Fruit fly (Drosophila melanogaster) whole organism, embryonic: ENCODE results near the gene r-cup.

Experiments
- ATbp ChIP-seq: fragments of 200-800 bp; sonication (Bioruptor generic); optimal IDR thresholded peaks from 2 replicates; lab custom pipeline; 2017; ENCODE audit warnings: missing biosample characterization, mild to moderate bottlenecking, missing genetic modification characterization, missing genetic modification reagents
- Awh ChIP-seq: fragments of 200-800 bp; sonication (Bioruptor generic); IDR thresholded peaks from 2 replicates; pipeline ENCODE4, ENCODE4 v1.3.6; 2022; ENCODE audit warnings: missing biosample characterization, missing genetic modification characterization
- CG10147 ChIP-seq: fragments of 200-800 bp; sonication (Bioruptor generic); optimal IDR thresholded peaks from 2 replicates; lab custom pipeline; 2019; ENCODE audit warnings: missing biosample characterization, mild to moderate bottlenecking, missing genetic modification characterization, moderate library complexity
- CG11696 ChIP-seq: fragments of 200-800 bp; sonication (Bioruptor generic); IDR thresholded peaks from 2 replicates; pipeline ENCODE4 v1.3.6; 2022; ENCODE audit warnings: missing biosample characterization, missing genetic modification characterization
- CG12769 ChIP-seq: fragments of 200-800 bp; sonication (Bioruptor generic); optimal IDR thresholded peaks from 2 replicates; lab custom pipeline; 2019; ENCODE audit warnings: missing biosample characterization, mild to moderate bottlenecking, missing genetic modification characterization, moderate library complexity
- CG14710 ChIP-seq: fragments of 200-800 bp; sonication (Bioruptor generic); optimal IDR thresholded peaks from 3 replicates; lab custom pipeline; 2019; ENCODE audit warnings: missing biosample characterization, mild to moderate bottlenecking, missing genetic modification characterization, moderate library complexity
- CG15073 ChIP-seq: fragments of 200-800 bp; sonication (Bioruptor generic); optimal IDR thresholded peaks from 2 replicates; lab custom pipeline; 2016; ENCODE audit warnings: missing biosample characterization, missing genetic modification characterization
- CG17802 ChIP-seq: fragments of 200-800 bp; sonication (Bioruptor generic); optimal IDR thresholded peaks from 2 replicates; lab custom pipeline; 2018; ENCODE audit warnings: missing biosample characterization, mild to moderate bottlenecking, missing genetic modification characterization, moderate library complexity
- CG30403 ChIP-seq: fragments of 200-800 bp; sonication (Bioruptor generic); optimal IDR thresholded peaks from 3 replicates; lab custom pipeline; 2016; ENCODE audit warnings: missing biosample characterization, missing genetic modification characterization
- CG3163 ChIP-seq: fragments of 200-800 bp; sonication (Bioruptor generic); optimal IDR thresholded peaks from 3 replicates; lab custom pipeline; 2016; ENCODE audit warnings: missing biosample characterization, missing genetic modification characterization
- CG5245 ChIP-seq: fragments of 200-800 bp; sonication (Bioruptor generic); optimal IDR thresholded peaks from 3 replicates; lab custom pipeline; 2016; ENCODE audit warnings: missing biosample characterization, missing genetic modification characterization
- CG7556 ChIP-seq: fragments of 200-800 bp; sonication (Bioruptor generic); optimal IDR thresholded peaks from 2 replicates; lab custom pipeline; 2017; ENCODE audit warnings: missing biosample characterization, mild to moderate bottlenecking, missing genetic modification characterization
- CG8290 ChIP-seq, 3 experiments: fragments of 200-800 bp; sonication (Bioruptor generic); optimal IDR thresholded peaks; 2 replicates each; lab custom pipeline; 2016 to 2019; ENCODE audit warnings: missing biosample characterization in 3 of 3, missing genetic modification characterization in 3 of 3, mild to moderate bottlenecking in 2 of 3, moderate library complexity in 1 of 3
- CG9437 ChIP-seq: fragments of 200-800 bp; sonication (Bioruptor generic); optimal IDR thresholded peaks from 2 replicates; lab custom pipeline; 2018; ENCODE audit warnings: missing biosample characterization, mild to moderate bottlenecking, missing genetic modification characterization
- CTCF ChIP-seq: fragments of 200-800 bp; sonication (Bioruptor generic); optimal IDR thresholded peaks from 2 replicates; lab custom pipeline; 2017; ENCODE audit warnings: missing biosample characterization, mild to moderate bottlenecking, missing genetic modification characterization, moderate library complexity
- Doc2 ChIP-seq: fragments of 200-800 bp; sonication (Bioruptor generic); IDR thresholded peaks from 2 replicates; pipeline ENCODE4 v1.3.6; 2022; ENCODE audit warnings: missing biosample characterization, missing genetic modification characterization
- Dp ChIP-seq: fragments of 200-800 bp; sonication (Bioruptor generic); optimal IDR thresholded peaks from 2 replicates; lab custom pipeline; 2018; ENCODE audit warnings: missing biosample characterization, mild to moderate bottlenecking, missing genetic modification characterization, moderate library complexity
- E2f2 ChIP-seq: fragments of 200-800 bp; sonication (Bioruptor generic); IDR thresholded peaks from 2 replicates; pipeline ENCODE4 v1.3.6; 2022; ENCODE audit warnings: missing biosample characterization, missing genetic modification characterization
- Fer2 ChIP-seq: fragments of 200-800 bp; sonication (Bioruptor generic); optimal IDR thresholded peaks from 2 replicates; lab custom pipeline; 2018; ENCODE audit warnings: missing biosample characterization, mild to moderate bottlenecking, missing genetic modification characterization, moderate library complexity
- Fer3 ChIP-seq: fragments of 200-800 bp; sonication (Bioruptor generic); optimal IDR thresholded peaks from 2 replicates; lab custom pipeline; 2018; ENCODE audit warnings: missing biosample characterization, mild to moderate bottlenecking, missing genetic modification characterization, moderate library complexity
- GATAe ChIP-seq: fragments of 200-800 bp; sonication (Bioruptor generic); conservative IDR thresholded peaks from 2 replicates; pipeline ENCODE4 v1.3.6; 2022; ENCODE audit warnings: missing biosample characterization, missing genetic modification characterization
- Hey ChIP-seq: fragments of 200-800 bp; sonication (Bioruptor generic); optimal IDR thresholded peaks from 3 replicates; lab custom pipeline; 2018; ENCODE audit warnings: missing biosample characterization, mild to moderate bottlenecking, missing genetic modification characterization
- Hmx ChIP-seq: fragments of 200-800 bp; sonication (Bioruptor generic); optimal IDR thresholded peaks from 2 replicates; lab custom pipeline; 2016; ENCODE audit warnings: missing biosample characterization, missing genetic modification characterization
- NK7.1 ChIP-seq: fragments of 200-800 bp; sonication (Bioruptor generic); optimal IDR thresholded peaks from 3 replicates; lab custom pipeline; 2016; ENCODE audit warnings: missing biosample characterization, missing genetic modification characterization
- Nf-YB ChIP-seq: fragments of 200-800 bp; sonication (Bioruptor generic); optimal IDR thresholded peaks from 3 replicates; lab custom pipeline; 2019; ENCODE audit warnings: missing biosample characterization, mild to moderate bottlenecking, missing genetic modification characterization, moderate library complexity
- Oaz ChIP-seq: fragments of 200-800 bp; sonication (Bioruptor generic); IDR thresholded peaks from 2 replicates; pipeline ENCODE4 v1.3.6; 2022; ENCODE audit warnings: missing biosample characterization, missing genetic modification characterization
- Spps ChIP-seq: fragments of 200-800 bp; sonication (Bioruptor generic); optimal IDR thresholded peaks from 2 replicates; lab custom pipeline; 2018; ENCODE audit warnings: missing biosample characterization, mild to moderate bottlenecking, missing genetic modification characterization
- Ssrp ChIP-seq: fragments of 200-800 bp; sonication (Bioruptor generic); optimal IDR thresholded peaks from 2 replicates; lab custom pipeline; 2018; ENCODE audit warnings: missing biosample characterization, mild to moderate bottlenecking, missing genetic modification characterization, moderate library complexity
- Stat92E ChIP-seq, 3 experiments: fragments of >200 bp in 2 of 3; fragments of 200-800 bp in 1 of 3; sonication (Bioruptor generic) in 1 of 3; optimal IDR thresholded peaks; 2 replicates each; lab custom pipeline; 2017 to 2019; ENCODE audit warnings: missing biosample characterization in 3 of 3, missing genetic modification characterization in 3 of 3, mild to moderate bottlenecking in 1 of 3, moderate library complexity in 1 of 3
- ap ChIP-seq: fragments of 200-800 bp; sonication (Bioruptor generic); IDR thresholded peaks from 2 replicates; pipeline ENCODE4 v1.3.6; 2022; ENCODE audit warnings: missing biosample characterization, missing genetic modification characterization
- ara ChIP-seq: fragments of 200-800 bp; sonication (Bioruptor generic); IDR thresholded peaks from 2 replicates; pipeline ENCODE4 v1.3.6; 2022; ENCODE audit warnings: missing biosample characterization, missing genetic modification characterization
- ato ChIP-seq: fragments of 200-800 bp; sonication (Bioruptor generic); IDR thresholded peaks from 2 replicates; pipeline ENCODE4 v1.3.6; 2022; ENCODE audit warnings: missing biosample characterization, missing genetic modification characterization; ENCODE audit not compliant: partially characterized antibody
- chif ChIP-seq, 2 experiments: fragments of 200-800 bp; sonication (Bioruptor generic); optimal IDR thresholded peaks; 3 replicates each; lab custom pipeline; 2016; ENCODE audit warnings: missing biosample characterization in 2 of 2, missing genetic modification characterization in 2 of 2
- chinmo ChIP-seq: fragments of 200-800 bp; sonication (Bioruptor generic); IDR thresholded peaks from 4 replicates; pipeline ENCODE4 v1.3.6; 2022; ENCODE audit warnings: missing biosample characterization, missing genetic modification characterization; ENCODE audit not compliant: partially characterized antibody
- cwo ChIP-seq: fragments of 200-800 bp; sonication (Bioruptor generic); optimal IDR thresholded peaks from 3 replicates; lab custom pipeline; 2017; ENCODE audit warnings: missing biosample characterization, missing genetic modification characterization, mild to moderate bottlenecking, moderate library complexity, missing genetic modification reagents
- danr ChIP-seq: fragments of 200-800 bp; sonication (Bioruptor generic); IDR thresholded peaks from 2 replicates; pipeline ENCODE4 v1.3.6; 2022; ENCODE audit warnings: missing biosample characterization, missing genetic modification characterization
- dpn ChIP-seq, 2 experiments: fragments of 200-800 bp; sonication (Bioruptor generic); optimal IDR thresholded peaks; 3 replicates each; lab custom pipeline; 2016; ENCODE audit warnings: missing biosample characterization in 2 of 2, missing genetic modification characterization in 2 of 2
- exex ChIP-seq: fragments of 200-800 bp; sonication (Bioruptor generic); optimal IDR thresholded peaks from 4 replicates; lab custom pipeline; 2018; ENCODE audit warnings: missing biosample characterization, mild to moderate bottlenecking, missing genetic modification characterization, moderate library complexity
- fd3F ChIP-seq: fragments of 200-800 bp; sonication (Bioruptor generic); optimal IDR thresholded peaks from 2 replicates; lab custom pipeline; 2018; ENCODE audit warnings: missing biosample characterization, mild to moderate bottlenecking, missing genetic modification characterization, moderate library complexity
- fd64A ChIP-seq: fragments of 200-800 bp; sonication (Bioruptor generic); optimal IDR thresholded peaks from 3 replicates; lab custom pipeline; 2018; ENCODE audit warnings: missing biosample characterization, mild to moderate bottlenecking, missing genetic modification characterization
- fru ChIP-seq: fragments of >200 bp; optimal IDR thresholded peaks from 2 replicates; lab custom pipeline; 2017
- gcm2 ChIP-seq: fragments of 200-800 bp; sonication (Bioruptor generic); optimal IDR thresholded peaks from 2 replicates; lab custom pipeline; 2016; ENCODE audit warnings: missing biosample characterization, missing genetic modification characterization
- hth ChIP-seq: fragments of >200 bp; optimal IDR thresholded peaks from 2 replicates; lab custom pipeline; 2017; ENCODE audit warnings: inconsistent platforms
- lov ChIP-seq, 2 experiments: fragments of 200-800 bp in 1 of 2; fragments of >200 bp in 1 of 2; sonication (Bioruptor generic) in 1 of 2; IDR thresholded peaks in 1 of 2; optimal IDR thresholded peaks in 1 of 2; 2 replicates in 1 of 2; 3 replicates in 1 of 2; pipeline versions ENCODE4 v1.3.6 to Lab custom; 2017 to 2022; ENCODE audit warnings: missing biosample characterization in 1 of 2, missing genetic modification characterization in 1 of 2
- p53 ChIP-seq: fragments of 200-800 bp; sonication (Bioruptor generic); optimal IDR thresholded peaks from 2 replicates; lab custom pipeline; 2016; ENCODE audit warnings: missing biosample characterization, missing genetic modification characterization
- phol ChIP-seq: fragments of 200-800 bp; sonication (Bioruptor generic); optimal IDR thresholded peaks from 3 replicates; lab custom pipeline; 2018; ENCODE audit warnings: missing biosample characterization, mild to moderate bottlenecking, missing genetic modification characterization, moderate library complexity
- rib ChIP-seq: fragments of 200-800 bp; sonication (Bioruptor generic); IDR thresholded peaks from 2 replicates; pipeline ENCODE4 v1.3.6; 2022; ENCODE audit warnings: missing biosample characterization, missing genetic modification characterization
- scrt ChIP-seq: fragments of 200-800 bp; sonication (Bioruptor generic); optimal IDR thresholded peaks from 2 replicates; lab custom pipeline; 2018; ENCODE audit warnings: missing biosample characterization, mild to moderate bottlenecking, missing genetic modification characterization, moderate library complexity
- tup ChIP-seq: fragments of 200-800 bp; sonication (Bioruptor generic); optimal IDR thresholded peaks from 2 replicates; lab custom pipeline; 2016; ENCODE audit warnings: missing biosample characterization, mild to moderate bottlenecking, missing genetic modification characterization, moderate library complexity
- wor ChIP-seq: fragments of 200-800 bp; sonication (Bioruptor generic); IDR thresholded peaks from 2 replicates; pipeline ENCODE4 v1.3.6; 2022; ENCODE audit warnings: missing biosample characterization, missing genetic modification characterization

Gene r-cup

DNA sequence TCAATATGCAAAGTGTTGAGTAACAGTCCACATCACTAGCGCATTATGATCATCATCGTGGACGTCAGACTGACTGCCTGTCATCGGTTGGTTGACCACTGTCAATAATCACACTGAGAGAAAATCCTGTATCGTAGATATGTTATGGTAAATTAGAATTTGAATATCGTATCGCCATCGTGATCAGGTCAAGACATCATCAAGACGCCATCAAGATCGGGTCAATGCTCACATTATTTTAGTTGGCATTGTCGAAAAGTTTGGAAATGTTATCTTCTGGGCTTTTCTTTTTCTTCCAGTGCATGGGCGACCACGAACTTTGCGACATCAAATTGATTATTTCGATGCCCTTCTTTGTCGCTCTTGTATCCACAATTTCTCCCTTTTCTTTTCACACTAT is 33.3 kb upstream of the r-cup start (continued):
- peak; percentile 80; the same call in 1 of the 2 replicates for TF ChIP-seq wor
- TF ChIP-seq dpn (GFP tag; optimal IDR thresholded peaks at IDR 0.05; lab: Kevin White, UChicago) = peak; percentile 91 to 94
- peak; percentile 89 for TF ChIP-seq Ssrp
- TF ChIP-seq CTCF (GFP tag; lab: Kevin White, UChicago) = no peak
- peak; percentile 80 for TF ChIP-seq p53
- TF ChIP-seq chinmo = no peak
- peak; percentile 84 for TF ChIP-seq gcm2
- TF ChIP-seq phol (tag; lab: Kevin White, UChicago) = peak; percentile 92
- TF ChIP-seq danr (GFP tag; lab: Robert Waterston, UW) = peak; percentile 53
- no peak for TF ChIP-seq fru
- peak; percentile 83 for TF ChIP-seq CG14710 (tag; lab: Kevin White, UChicago)
- peak; percentile 78 for TF ChIP-seq Spps (tag; lab: Kevin White, UChicago)
- TF ChIP-seq GATAe (GFP tag; lab: Robert Waterston, UW) = no peak
- peak; percentile 74 for TF ChIP-seq CG10147
- TF ChIP-seq CG9437 = peak; percentile 81
- peak; percentile 77 for TF ChIP-seq CG17802 (tag; lab: Kevin White, UChicago)
- peak; percentile 83 for TF ChIP-seq fd64A (GFP tag; lab: Kevin White, UChicago)
- TF ChIP-seq rib (GFP tag; lab: Robert Waterston, UW) = no peak
- TF ChIP-seq fd3F (GFP tag; lab: Kevin White, UChicago) = peak; percentile 83
- TF ChIP-seq ara = peak; percentile 84
- peak; percentile 72 for TF ChIP-seq E2f2 (GFP tag; lab: Robert Waterston, UW)
- TF ChIP-seq Fer3 (tag; lab: Kevin White, UChicago) = peak; percentile 84
- TF ChIP-seq ap = peak; percentile 79
- no peak for TF ChIP-seq ato (GFP tag; lab: Robert Waterston, UW)
- no peak for TF ChIP-seq Dp
- TF ChIP-seq CG15073 (GFP tag; lab: Kevin White, UChicago) = peak; percentile 61
- peak; percentile 86 for TF ChIP-seq CG8290 (GFP tag; optimal IDR thresholded peaks at IDR 0.05; lab: Kevin White, UChicago)
- TF ChIP-seq CG8290 (tag; optimal IDR thresholded peaks at IDR 0.05; lab: Kevin White, UChicago) = peak; percentile 38 to 93
- TF ChIP-seq exex (tag; lab: Kevin White, UChicago) = peak; percentile 21
- 0 out of 2 replicates have a peak, but pooled peaks have one; percentile 34 for TF ChIP-seq Doc2
- peak; percentile 74 for TF ChIP-seq scrt (GFP tag; lab: Kevin White, UChicago)
- no peak for TF ChIP-seq lov (optimal IDR thresholded peaks at IDR 0.05; lab: Kevin White, UChicago)
- peak; percentile 80; the same call in 2 of the 3 replicates for TF ChIP-seq lov (GFP tag; IDR thresholded peaks at IDR 0.05; lab: Robert Waterston, UW)
- peak; percentile 67 for TF ChIP-seq Hey
- peak; percentile 75 for TF ChIP-seq CG3163 (GFP tag; lab: Kevin White, UChicago)
- TF ChIP-seq CG12769 (tag; lab: Kevin White, UChicago) = peak; percentile 93
- peak; percentile 84 for TF ChIP-seq CG5245 (GFP tag; lab: Kevin White, UChicago)
- peak; percentile 81 for TF ChIP-seq Awh
- no peak for TF ChIP-seq hth
- peak; percentile 61 for TF ChIP-seq Oaz (GFP tag; lab: Robert Waterston, UW)
- TF ChIP-seq Hmx (GFP tag; lab: Kevin White, UChicago) = no peak
- peak; percentile 94 for TF ChIP-seq ATbp (GFP tag; lab: Kevin White, UChicago)
- TF ChIP-seq CG30403 = peak; percentile 91
- peak; percentile 74 for TF ChIP-seq cwo (GFP tag; lab: Kevin White, UChicago)
- TF ChIP-seq CG11696 (GFP tag; lab: Robert Waterston, UW) = peak; percentile 76
- peak; percentile 79 for TF ChIP-seq tup
- peak; percentile 77 for TF ChIP-seq Nf-YB (GFP tag; lab: Kevin White, UChicago)
- TF ChIP-seq chif (GFP tag; optimal IDR thresholded peaks at IDR 0.05; lab: Kevin White, UChicago) = peak; percentile 93 to 94
- peak in 1 of 3 experiments; percentile 69 for TF ChIP-seq Stat92E (GFP tag; optimal IDR thresholded peaks at IDR 0.05; lab: Kevin White, UChicago)
- TF ChIP-seq Fer2 (tag; lab: Kevin White, UChicago) = peak; percentile 49
- peak; percentile 91 for TF ChIP-seq CG7556 (GFP tag; lab: Kevin White, UChicago)
- peak; percentile 86 for TF ChIP-seq NK7.1
